Fruit fly (Drosophila melanogaster): ENCODE results near the gene Tsp3A.

The Tsp3A gene

DNA sequence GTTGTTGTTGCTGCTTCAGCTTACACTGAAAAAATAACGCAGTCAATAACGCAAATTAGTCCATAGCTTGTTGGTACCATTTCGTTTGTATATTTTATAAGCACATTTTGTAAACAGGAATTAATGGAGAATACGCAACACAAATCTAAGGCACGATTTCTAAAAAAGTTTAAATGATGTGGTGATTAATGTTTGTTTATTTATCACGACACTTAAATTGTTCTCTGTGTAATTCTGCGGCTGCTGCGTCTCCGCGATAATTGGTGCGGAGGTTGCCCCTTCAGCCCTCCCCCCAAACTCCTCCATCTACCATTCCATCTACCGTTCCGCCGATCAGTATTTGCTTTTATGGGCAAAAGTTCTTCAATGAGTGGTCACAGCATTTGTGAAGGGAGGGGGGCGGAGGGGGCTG is 27.9 kb upstream of the Tsp3A start (continued):
- TF ChIP-seq svp (GFP tag) = peak; percentile 93
- peak; percentile 97 for TF ChIP-seq Eip78C (GFP tag)
- peak; percentile 86 for TF ChIP-seq net (GFP tag; optimal IDR thresholded peaks at IDR 0.05)
- TF ChIP-seq CG16779 (tag; optimal IDR thresholded peaks at IDR 0.05) = peak; percentile 86
- peak; percentile 91 for TF ChIP-seq CG6792 (GFP tag; optimal IDR thresholded peaks at IDR 0.05)
- peak; percentile 88 for TF ChIP-seq CG1621 (tag; optimal IDR thresholded peaks at IDR 0.05)
- TF ChIP-seq CG8632 (GFP tag; optimal IDR thresholded peaks at IDR 0.05) = peak; percentile 85
- peak; percentile 94 for TF ChIP-seq CG6163 (GFP tag; IDR thresholded peaks at IDR 0.05)
- TF ChIP-seq Sox14 (GFP tag; optimal IDR thresholded peaks at IDR 0.05) = peak; percentile 88
- TF ChIP-seq fd59A (GFP tag; optimal IDR thresholded peaks at IDR 0.05) = peak; percentile 79
- TF ChIP-seq Ets21C (GFP tag; optimal IDR thresholded peaks at IDR 0.05) = peak; percentile 82
- TF ChIP-seq CG6854 (GFP tag; optimal IDR thresholded peaks at IDR 0.05) = peak; percentile 85
- peak; percentile 66 to 86 for TF ChIP-seq salr (GFP tag; optimal IDR thresholded peaks at IDR 0.05)
- TF ChIP-seq spab (GFP tag; optimal IDR thresholded peaks at IDR 0.05) = peak; percentile 84
- peak; percentile 81 for TF ChIP-seq Eip93F (GFP tag; optimal IDR thresholded peaks at IDR 0.05)
- TF ChIP-seq Eip75B (GFP tag; optimal IDR thresholded peaks at IDR 0.05) = peak; percentile 92
- TF ChIP-seq Blimp-1 (GFP tag; optimal IDR thresholded peaks at IDR 0.05) = peak; percentile 68
- TF ChIP-seq CG11294 (GFP tag; IDR thresholded peaks at IDR 0.05) = peak; percentile 80
- TF ChIP-seq Met (GFP tag; optimal IDR thresholded peaks at IDR 0.05) = peak; percentile 89
- TF ChIP-seq CG34406 (GFP tag; optimal IDR thresholded peaks at IDR 0.05) = peak; percentile 84
- TF ChIP-seq Sox102F (GFP tag; optimal IDR thresholded peaks at IDR 0.05) = peak; percentile 89
- peak; percentile 85 for TF ChIP-seq achi (GFP tag; optimal IDR thresholded peaks at IDR 0.05)
- peak; percentile 90 for TF ChIP-seq Ets96B (tag; optimal IDR thresholded peaks at IDR 0.05)
- peak; percentile 91 for TF ChIP-seq CG7368 (GFP tag; optimal IDR thresholded peaks at IDR 0.05)
- peak; percentile 91 for TF ChIP-seq esn (GFP tag; optimal IDR thresholded peaks at IDR 0.05)

DNA sequence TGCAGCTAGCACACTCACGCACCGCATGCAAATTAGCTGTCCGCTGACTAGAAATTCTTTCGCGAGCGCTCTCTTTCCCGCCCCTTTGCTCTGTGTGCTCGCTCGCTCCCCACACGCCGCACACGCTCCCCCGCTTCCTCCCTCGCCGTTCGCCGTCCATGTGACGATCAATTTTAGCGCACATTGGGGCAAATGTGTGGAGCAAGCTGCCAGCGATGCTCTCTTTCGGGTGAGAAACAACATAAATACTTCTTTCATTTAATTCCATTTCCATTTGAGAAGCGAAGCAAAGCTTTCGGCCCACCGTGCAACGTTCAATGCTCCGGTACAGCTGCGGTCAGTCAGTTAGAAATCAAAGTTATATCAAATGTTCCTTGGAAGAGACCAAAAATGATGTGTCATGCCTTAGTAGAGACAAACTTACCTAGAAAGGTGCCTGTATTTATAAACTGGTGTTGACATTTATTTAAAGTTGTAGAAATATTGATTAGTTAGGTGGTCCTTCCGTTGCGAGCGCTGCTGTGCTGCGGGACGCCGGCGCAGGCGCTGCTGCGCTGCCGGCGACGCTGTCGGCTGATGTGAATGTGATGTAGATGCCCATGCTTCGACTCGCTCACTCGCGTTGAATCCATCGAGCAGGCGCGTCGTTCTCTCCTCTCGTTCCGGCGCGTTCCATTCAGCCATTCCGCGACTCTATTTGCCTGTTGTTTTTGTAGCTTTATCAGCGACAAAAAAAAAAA is 26.7 kb upstream of the Tsp3A start:
- TF ChIP-seq CG31627 (GFP tag; optimal IDR thresholded peaks at IDR 0.05) = peak; percentile 98
- peak; percentile 98 for TF ChIP-seq Smox (GFP tag; optimal IDR thresholded peaks at IDR 0.05)
- peak; percentile 98 for TF ChIP-seq Sox102F (GFP tag; optimal IDR thresholded peaks at IDR 0.05)
- TF ChIP-seq CG32006 (GFP tag; optimal IDR thresholded peaks at IDR 0.05) = peak; percentile 99
- peak; percentile 99 for TF ChIP-seq Met (GFP tag; optimal IDR thresholded peaks at IDR 0.05)
- TF ChIP-seq vri (GFP tag; optimal IDR thresholded peaks at IDR 0.05) = peak; percentile 94
- peak; percentile 98 for TF ChIP-seq topi (GFP tag; optimal IDR thresholded peaks at IDR 0.05)
- TF ChIP-seq salr (GFP tag; optimal IDR thresholded peaks at IDR 0.05) = peak; percentile 94 to 97
- TF ChIP-seq Ets96B (tag; optimal IDR thresholded peaks at IDR 0.05) = peak; percentile 97
- peak; percentile 99 for TF ChIP-seq lz (GFP tag; optimal IDR thresholded peaks at IDR 0.05)
- peak; percentile 98 for TF ChIP-seq Eip75B (GFP tag; optimal IDR thresholded peaks at IDR 0.05)
- TF ChIP-seq CG9139 (GFP tag; optimal IDR thresholded peaks at IDR 0.05) = peak; percentile 95
- peak; percentile 95 for TF ChIP-seq CG11762 (GFP tag; optimal IDR thresholded peaks at IDR 0.05; ENCODE audit: insufficient read depth)
- peak; percentile 98 for TF ChIP-seq CG8119 (GFP tag; IDR thresholded peaks at IDR 0.05)
- TF ChIP-seq CG7368 (GFP tag; optimal IDR thresholded peaks at IDR 0.05) = peak; percentile 96
- peak; percentile 97 for TF ChIP-seq CG10669 (GFP tag; optimal IDR thresholded peaks at IDR 0.05)
- TF ChIP-seq CG8319 (GFP tag; optimal IDR thresholded peaks at IDR 0.05) = peak; percentile 96
- peak; percentile 97 for TF ChIP-seq CG34406 (GFP tag; optimal IDR thresholded peaks at IDR 0.05)
- TF ChIP-seq CG15336 (GFP tag; IDR thresholded peaks at IDR 0.05) = peak; percentile 98
- TF ChIP-seq svp (GFP tag) = peak; percentile 99
- TF ChIP-seq spab (GFP tag; optimal IDR thresholded peaks at IDR 0.05) = peak; percentile 95
- TF ChIP-seq Ets21C (GFP tag; optimal IDR thresholded peaks at IDR 0.05) = peak; percentile 97
- TF ChIP-seq Gug (GFP tag; IDR thresholded peaks at IDR 0.05) = peak; percentile 95
- peak; percentile 92 for TF ChIP-seq fkh (GFP tag; optimal IDR thresholded peaks at IDR 0.05)
- peak; percentile 97 for TF ChIP-seq CG6854 (GFP tag; optimal IDR thresholded peaks at IDR 0.05)
- TF ChIP-seq CG10631 (GFP tag; optimal IDR thresholded peaks at IDR 0.05) = peak; percentile 96
- peak; percentile 97 for TF ChIP-seq achi (GFP tag; optimal IDR thresholded peaks at IDR 0.05)
- peak; percentile 89 for TF ChIP-seq fd85E (GFP tag; optimal IDR thresholded peaks at IDR 0.05)
- peak; percentile 95 for TF ChIP-seq Lpt (GFP tag; optimal IDR thresholded peaks at IDR 0.05)
- TF ChIP-seq OdsH (GFP tag; optimal IDR thresholded peaks at IDR 0.05) = peak; percentile 98
- peak; percentile 98 for TF ChIP-seq ss (GFP tag; optimal IDR thresholded peaks at IDR 0.05)
- TF ChIP-seq eg (GFP tag; IDR thresholded peaks at IDR 0.05) = peak; percentile 97
- TF ChIP-seq acj6 (GFP tag; optimal IDR thresholded peaks at IDR 0.05) = peak; percentile 97
- peak; percentile 98 for TF ChIP-seq dac (GFP tag; optimal IDR thresholded peaks at IDR 0.05)
- TF ChIP-seq CG11294 (GFP tag; IDR thresholded peaks at IDR 0.05) = peak; percentile 96
